Fruit fly (Drosophila melanogaster): ENCODE measurements around the gene CG33986.

DNA sequence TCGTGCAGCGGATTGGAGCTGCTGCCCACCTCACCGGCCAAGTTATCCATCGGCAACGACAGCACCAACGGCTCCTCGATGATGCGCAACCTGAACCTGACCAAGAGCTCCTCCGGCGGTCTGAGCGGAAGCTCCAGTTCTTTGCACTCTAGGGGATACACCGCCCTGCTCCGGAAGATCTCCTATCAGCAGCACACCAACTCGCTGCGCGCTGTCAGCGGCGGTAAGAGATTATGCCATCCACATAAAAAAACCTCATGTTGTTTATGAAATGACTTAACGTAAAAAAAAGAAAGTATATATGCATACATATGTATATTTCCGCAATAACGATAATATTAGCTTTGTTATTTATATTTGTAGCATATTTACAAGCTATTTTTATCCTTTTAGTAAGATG is 43.7 kb upstream of the CG33986 start:
- TF ChIP-seq pdm3 (GFP tag; optimal IDR thresholded peaks at IDR 0.05) (no peak), CG10669 (GFP tag; optimal IDR thresholded peaks at IDR 0.05) (no peak), CG6792 (GFP tag; optimal IDR thresholded peaks at IDR 0.05) (no peak), CG8319 (GFP tag; optimal IDR thresholded peaks at IDR 0.05) (no peak), Sox14 (GFP tag; optimal IDR thresholded peaks at IDR 0.05) (no peak), Hr38 (GFP tag; optimal IDR thresholded peaks at IDR 0.05) (no peak), fkh (GFP tag; optimal IDR thresholded peaks at IDR 0.05) (no peak), CG3032 (tag; optimal IDR thresholded peaks at IDR 0.05) (no peak), dac (GFP tag; optimal IDR thresholded peaks at IDR 0.05) (no peak), CG1621 (tag; optimal IDR thresholded peaks at IDR 0.05) (no peak)

All from whole organism, prepupa.